Fruit fly (Drosophila melanogaster) whole organism, adult: ENCODE results near the gene Parg.

Experiments
- CG11617 ChIP-seq: fragments of 200-800 bp; sonication (Bioruptor generic); optimal IDR thresholded peaks from 2 replicates; lab custom pipeline; 2017; ENCODE audit warnings: mild to moderate bottlenecking, missing biosample characterization, missing genetic modification reagents, missing genetic modification characterization
- CG12768 ChIP-seq: fragments of 200-800 bp; sonication (Bioruptor generic); optimal IDR thresholded peaks from 2 replicates; lab custom pipeline; 2017; ENCODE audit warnings: missing biosample characterization, missing genetic modification characterization, mild to moderate bottlenecking, moderate library complexity, missing genetic modification reagents
- CG14711 ChIP-seq: fragments of 200-800 bp; sonication (Bioruptor generic); optimal IDR thresholded peaks from 2 replicates; lab custom pipeline; 2018; ENCODE audit warnings: missing biosample characterization, mild to moderate bottlenecking, missing genetic modification characterization, moderate library complexity
- CG1620 ChIP-seq: fragments of 200-800 bp; sonication (Bioruptor generic); optimal IDR thresholded peaks from 2 replicates; lab custom pipeline; 2016; ENCODE audit warnings: missing biosample characterization, missing genetic modification characterization
- CG33017 ChIP-seq: fragments of 200-800 bp; sonication (Bioruptor generic); optimal IDR thresholded peaks from 2 replicates; lab custom pipeline; 2018; ENCODE audit warnings: missing biosample characterization, mild to moderate bottlenecking, missing genetic modification characterization, moderate library complexity
- CG5204 ChIP-seq: fragments of 200-800 bp; sonication (Bioruptor generic); optimal IDR thresholded peaks from 2 replicates; lab custom pipeline; 2016; ENCODE audit warnings: missing biosample characterization, missing genetic modification characterization
- CG7045 ChIP-seq: fragments of 200-800 bp; sonication (Bioruptor generic); optimal IDR thresholded peaks from 2 replicates; lab custom pipeline; 2017; ENCODE audit warnings: missing biosample characterization, mild to moderate bottlenecking, missing genetic modification characterization
- CG7101 ChIP-seq: fragments of 200-800 bp; sonication (Bioruptor generic); optimal IDR thresholded peaks from 2 replicates; lab custom pipeline; 2018; ENCODE audit warnings: missing biosample characterization, mild to moderate bottlenecking, missing genetic modification characterization, moderate library complexity
- Clk ChIP-seq: fragments of 200-800 bp; sonication (Bioruptor generic); optimal IDR thresholded peaks from 2 replicates; lab custom pipeline; 2017; ENCODE audit warnings: missing biosample characterization, missing genetic modification characterization
- Crg-1 ChIP-seq: fragments of 200-800 bp; sonication (Bioruptor generic); optimal IDR thresholded peaks from 2 replicates; lab custom pipeline; 2016; ENCODE audit warnings: missing biosample characterization, missing genetic modification characterization
- Hr96 ChIP-seq: fragments of 200-800 bp; sonication (Bioruptor generic); optimal IDR thresholded peaks from 2 replicates; lab custom pipeline; 2016; ENCODE audit warnings: missing biosample characterization, missing genetic modification characterization
- Mnt ChIP-seq: fragments of 200-800 bp; sonication (Bioruptor generic); optimal IDR thresholded peaks from 2 replicates; lab custom pipeline; 2016; ENCODE audit warnings: missing biosample characterization, mild to moderate bottlenecking, missing genetic modification characterization
- bab1 ChIP-seq: fragments of 200-800 bp; sonication (Bioruptor generic); optimal IDR thresholded peaks from 3 replicates; lab custom pipeline; 2019; ENCODE audit warnings: missing biosample characterization, mild to moderate bottlenecking, missing genetic modification characterization, moderate library complexity
- cic ChIP-seq: fragments of 200-800 bp; sonication (Bioruptor generic); optimal IDR thresholded peaks from 2 replicates; lab custom pipeline; 2017; ENCODE audit warnings: missing biosample characterization, mild to moderate bottlenecking, missing genetic modification characterization, moderate library complexity
- cnc ChIP-seq, 2 experiments: fragments of >200 bp; optimal IDR thresholded peaks; 2 replicates each; lab custom pipeline; 2017
- kay ChIP-seq: fragments of 200-800 bp; sonication (Bioruptor generic); peaks from one replicate; lab custom pipeline; 2016; ENCODE audit warnings: missing biosample characterization, missing genetic modification characterization, borderline replicate concordance
- ovo ChIP-seq: fragments of 200-800 bp; sonication (Bioruptor generic); optimal IDR thresholded peaks from 2 replicates; lab custom pipeline; 2016; ENCODE audit warnings: missing biosample characterization, missing genetic modification characterization
- pad ChIP-seq: fragments of 200-800 bp; sonication (Bioruptor generic); optimal IDR thresholded peaks from 3 replicates; lab custom pipeline; 2017; ENCODE audit warnings: missing biosample characterization, missing genetic modification characterization, mild to moderate bottlenecking, moderate library complexity, missing genetic modification reagents
- tj ChIP-seq: fragments of 200-800 bp; sonication (Bioruptor generic); optimal IDR thresholded peaks from 3 replicates; lab custom pipeline; 2017; ENCODE audit warnings: missing biosample characterization, mild to moderate bottlenecking, missing genetic modification characterization, moderate library complexity
- toe ChIP-seq: fragments of 200-800 bp; sonication (Bioruptor generic); optimal IDR thresholded peaks from 2 replicates; lab custom pipeline; 2016; ENCODE audit warnings: missing biosample characterization, missing genetic modification characterization

Parg gene

DNA sequence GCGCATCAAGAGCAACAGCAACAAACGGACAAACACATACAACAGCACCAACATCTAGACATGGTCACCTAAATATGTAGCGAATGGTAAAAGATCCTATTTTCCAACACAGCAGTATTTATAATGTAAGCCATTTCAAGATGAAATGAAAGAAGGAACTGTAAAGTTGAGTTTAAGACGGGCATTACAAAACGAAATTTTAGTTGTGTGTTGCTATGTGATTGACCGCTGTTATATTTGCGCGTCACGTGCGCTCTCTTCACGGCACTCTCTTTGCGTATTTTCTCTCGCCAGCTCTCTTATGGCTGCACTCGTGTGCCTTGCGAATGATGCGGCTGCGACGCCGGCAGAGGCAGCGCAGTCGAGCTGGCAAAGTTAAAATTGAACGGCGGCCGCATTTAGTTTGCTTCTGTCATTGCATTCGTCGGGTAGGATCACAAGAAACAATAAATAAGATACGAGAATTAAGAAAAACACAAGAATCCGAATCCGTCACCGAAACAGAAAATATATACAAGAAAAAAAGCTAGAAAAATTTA lies 16.6 kb upstream of the Parg start:
- no peak for TF ChIP-seq tj (GFP tag; lab: Kevin White, UChicago)
- peak; percentile 41 for TF ChIP-seq CG14711 (tag; lab: Kevin White, UChicago)
- peak; percentile 13 for TF ChIP-seq bab1 (GFP tag; lab: Kevin White, UChicago)
- TF ChIP-seq Mnt (GFP tag; lab: Kevin White, UChicago): peak; percentile 65
- peak; percentile 40 for TF ChIP-seq CG7101 (tag; lab: Kevin White, UChicago)
- no peak for TF ChIP-seq pad (GFP tag; lab: Kevin White, UChicago)
- no peak for TF ChIP-seq CG1620 (GFP tag; lab: Kevin White, UChicago)
- peak; percentile 3 for TF ChIP-seq Crg-1 (GFP tag; lab: Kevin White, UChicago)

DNA sequence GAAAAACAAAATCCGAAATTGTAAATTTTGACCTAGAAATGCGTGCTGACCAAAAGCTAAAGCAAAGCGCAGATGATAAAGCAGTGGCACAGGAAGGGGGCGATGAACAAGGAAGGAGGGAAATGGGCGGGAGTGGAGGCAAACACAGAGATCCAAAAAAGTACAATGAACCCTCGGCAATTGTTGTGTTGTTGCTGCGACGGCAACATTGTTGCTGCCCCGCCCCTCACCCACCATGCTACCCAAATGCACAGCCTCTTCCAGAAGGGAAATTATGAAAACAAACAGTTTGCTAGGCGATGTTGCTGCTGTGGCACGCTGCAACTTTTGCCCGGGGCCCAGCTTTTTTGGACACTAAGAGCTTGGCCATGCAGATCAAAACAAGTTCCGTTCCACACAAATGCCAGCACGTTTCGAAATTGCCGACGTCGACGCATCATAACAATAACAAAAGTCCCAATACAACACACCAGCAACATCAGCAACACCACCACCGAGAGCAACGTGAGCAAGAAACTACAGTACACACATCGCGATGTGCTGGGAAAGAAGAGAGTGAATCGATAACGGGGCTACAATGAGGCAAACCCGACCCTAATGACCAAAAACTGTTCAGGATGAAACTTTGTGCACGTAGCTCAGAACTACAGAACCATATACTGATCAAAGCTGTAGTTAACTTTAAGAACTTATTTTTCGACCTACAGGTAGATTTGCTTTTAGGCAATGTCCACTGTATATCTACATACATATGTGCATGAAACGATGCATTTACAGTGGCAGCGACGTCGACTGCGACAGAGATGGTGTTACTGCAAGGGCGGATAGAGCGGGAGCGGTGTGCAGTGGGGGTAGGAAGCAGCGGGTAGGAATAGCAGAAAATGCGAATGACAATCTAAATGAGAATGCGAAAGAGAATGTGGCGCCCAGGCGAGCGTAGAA lies 15.4 kb upstream of the Parg start:
- TF ChIP-seq ovo (no peak), CG11617 (GFP tag; lab: Kevin White, UChicago) (peak; percentile 55), Clk (GFP tag; lab: Kevin White, UChicago) (peak; percentile 18), CG5204 (peak; percentile 62), Crg-1 (GFP tag; lab: Kevin White, UChicago) (no peak), bab1 (GFP tag; lab: Kevin White, UChicago) (peak; percentile 87), CG33017 (tag; lab: Kevin White, UChicago) (peak; percentile 42), cic (GFP tag; lab: Kevin White, UChicago) (no peak), kay (GFP tag; lab: Kevin White, UChicago) (no peak), toe (peak; percentile 12), CG7045 (GFP tag; lab: Kevin White, UChicago) (peak; percentile 39), CG7101 (tag; lab: Kevin White, UChicago) (peak; percentile 50), pad (GFP tag; lab: Kevin White, UChicago) (peak; percentile 62), CG12768 (GFP tag; lab: Kevin White, UChicago) (peak; percentile 62), Hr96 (GFP tag; lab: Kevin White, UChicago) (no peak), cnc (optimal IDR thresholded peaks at IDR 0.05; lab: Kevin White, UChicago) (no peak), CG1620 (GFP tag; lab: Kevin White, UChicago) (peak; percentile 45), tj (GFP tag; lab: Kevin White, UChicago) (peak; percentile 86), Mnt (GFP tag; lab: Kevin White, UChicago) (peak; percentile 78), CG14711 (tag; lab: Kevin White, UChicago) (peak; percentile 71)

DNA sequence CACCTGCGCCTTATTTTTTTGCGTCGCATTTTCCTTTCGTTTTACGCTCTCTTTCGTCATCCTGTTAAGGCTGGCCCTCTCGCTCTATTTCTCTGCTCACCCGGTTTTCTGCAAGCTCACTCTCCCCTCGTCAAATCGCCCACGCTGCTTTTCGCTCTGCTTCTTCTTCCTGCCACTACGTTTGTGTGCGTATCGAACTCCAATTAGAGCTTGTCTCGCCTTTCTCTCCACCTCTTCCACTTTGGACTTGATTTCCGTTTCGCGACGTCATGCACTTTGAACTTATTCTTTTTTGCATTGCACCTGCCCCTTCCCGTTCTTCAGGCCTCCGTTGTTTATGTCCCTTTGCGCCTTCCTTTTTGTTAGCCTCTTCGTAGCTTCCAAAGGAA lies 14.2 kb upstream of the Parg start:
- TF ChIP-seq CG7045 (GFP tag; lab: Kevin White, UChicago) (no peak), tj (GFP tag; lab: Kevin White, UChicago) (peak; percentile 42), ovo (no peak), pad (GFP tag; lab: Kevin White, UChicago) (peak; percentile 45), CG7101 (tag; lab: Kevin White, UChicago) (no peak)

DNA sequence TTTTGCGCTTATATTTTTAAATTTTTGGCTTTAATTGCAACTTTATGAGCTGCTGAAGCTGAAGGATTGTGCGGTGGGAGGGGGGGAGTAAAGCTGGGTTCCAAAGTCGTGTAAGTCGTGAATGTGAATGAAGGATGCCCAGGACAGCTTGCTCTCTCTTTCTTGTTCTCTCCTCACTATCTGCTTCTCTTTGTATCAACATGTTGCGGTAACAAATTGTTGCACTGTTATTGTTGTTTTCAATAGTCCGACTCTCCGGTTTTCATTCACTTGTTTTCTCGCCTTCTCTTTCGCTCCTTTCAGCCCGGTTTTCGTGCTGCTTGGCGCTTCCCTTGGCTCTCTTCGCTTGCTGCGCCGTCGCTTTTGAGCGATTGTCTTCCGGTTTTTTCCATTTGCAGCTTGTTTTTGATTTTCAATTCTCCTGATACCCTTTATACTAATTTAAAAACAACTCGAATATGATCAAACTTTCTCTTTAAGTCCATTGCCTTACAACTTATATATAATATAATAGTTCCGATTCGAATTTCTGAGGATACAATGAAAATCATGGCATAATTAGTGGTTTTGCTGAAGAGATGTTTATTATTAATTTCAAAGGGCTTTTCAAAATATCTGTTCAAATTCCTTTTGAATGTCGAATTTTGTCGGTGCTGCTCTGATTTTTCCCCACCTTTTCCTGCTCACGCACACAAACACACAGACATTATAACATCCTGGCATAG lies 13.7 kb upstream of the Parg start:
- no peak for TF ChIP-seq CG5204
- TF ChIP-seq Crg-1 (GFP tag; lab: Kevin White, UChicago): no peak
- no peak for TF ChIP-seq pad (GFP tag; lab: Kevin White, UChicago)
- no peak for TF ChIP-seq tj (GFP tag; lab: Kevin White, UChicago)
- TF ChIP-seq toe: no peak
- TF ChIP-seq CG11617 (GFP tag; lab: Kevin White, UChicago): no peak
- no peak for TF ChIP-seq cnc (optimal IDR thresholded peaks at IDR 0.05; lab: Kevin White, UChicago)
- no peak for TF ChIP-seq CG33017 (tag; lab: Kevin White, UChicago)
- TF ChIP-seq CG7045 (GFP tag; lab: Kevin White, UChicago): no peak
- TF ChIP-seq CG12768 (GFP tag; lab: Kevin White, UChicago): no peak
- TF ChIP-seq bab1 (GFP tag; lab: Kevin White, UChicago): no peak
- no peak for TF ChIP-seq CG14711 (tag; lab: Kevin White, UChicago)
- TF ChIP-seq CG1620 (GFP tag; lab: Kevin White, UChicago): no peak
- no peak for TF ChIP-seq CG7101 (tag; lab: Kevin White, UChicago)
- TF ChIP-seq Mnt (GFP tag; lab: Kevin White, UChicago): no peak
- no peak for TF ChIP-seq Clk (GFP tag; lab: Kevin White, UChicago)
- TF ChIP-seq ovo: no peak
- TF ChIP-seq kay (GFP tag; lab: Kevin White, UChicago): no peak

DNA sequence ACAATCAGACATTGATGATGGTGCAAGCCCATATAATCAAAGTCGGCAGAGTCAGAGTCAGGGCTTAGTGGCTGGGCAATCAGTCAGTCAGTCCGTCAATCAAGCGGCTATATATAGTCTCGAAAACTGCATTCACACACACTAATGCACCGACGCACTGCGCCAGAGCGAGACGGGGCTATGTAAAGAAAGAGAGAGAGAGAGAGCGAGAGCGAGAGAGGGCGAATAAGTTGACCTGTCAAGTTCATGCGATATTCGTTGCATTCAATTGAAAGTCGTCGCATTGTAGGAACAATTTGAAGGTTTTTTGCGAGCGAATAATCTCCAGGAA lies 11.1 kb upstream of the Parg start:
- peak; percentile 25 for TF ChIP-seq tj (GFP tag; lab: Kevin White, UChicago)
- TF ChIP-seq kay (GFP tag; lab: Kevin White, UChicago): peak; percentile 79
- no peak for TF ChIP-seq toe
- peak; percentile 22 for TF ChIP-seq CG12768 (GFP tag; lab: Kevin White, UChicago)
